Fruit fly (Drosophila melanogaster): ENCODE data around the gene Mes2.

The Mes2 gene

dm6 chr3L:22945264-22945941, at the start of gene Mes2:
Gene Mes2, plus strand, starts transcription at chr3L:22945657.
- no peak for TF ChIP-seq Sin3A (optimal IDR thresholded peaks at IDR 0.05)

- TF ChIP-seq psq (optimal IDR thresholded peaks at IDR 0.05) (no peak), Myc (optimal IDR thresholded peaks at IDR 0.05) (no peak), insv (optimal IDR thresholded peaks at IDR 0.05) (no peak), Sin3A (optimal IDR thresholded peaks at IDR 0.05) (no peak), h (optimal IDR thresholded peaks at IDR 0.05) (no peak), ttk (optimal IDR thresholded peaks at IDR 0.05) (no peak)
Measured at dm6 chr3L:22898444-22898843, 47.0 kb upstream of the Mes2 start, which contains the start of gene CG11131. Gene CG11131, plus strand, starts transcription at chr3L:22898744.

dm6 chr3L:22901612-22902011, 43.8 kb upstream of the Mes2 start, which contains the start of gene BoYb:
Gene BoYb, plus strand, starts transcription at chr3L:22901912.
- TF ChIP-seq h (optimal IDR thresholded peaks at IDR 0.05) (no peak), insv (optimal IDR thresholded peaks at IDR 0.05) (no peak), psq (optimal IDR thresholded peaks at IDR 0.05) (no peak), Sin3A (optimal IDR thresholded peaks at IDR 0.05) (no peak)

dm6 chr3L:22909325-22909904, 36.0 kb upstream of the Mes2 start:
- TF ChIP-seq Myc (optimal IDR thresholded peaks at IDR 0.05) (no peak), h (optimal IDR thresholded peaks at IDR 0.05) (no peak), Sin3A (optimal IDR thresholded peaks at IDR 0.05) (no peak), ttk (optimal IDR thresholded peaks at IDR 0.05) (no peak), psq (optimal IDR thresholded peaks at IDR 0.05) (no peak), insv (optimal IDR thresholded peaks at IDR 0.05) (no peak)

- TF ChIP-seq Myc (optimal IDR thresholded peaks at IDR 0.05) (no peak), ttk (optimal IDR thresholded peaks at IDR 0.05) (no peak), Sin3A (optimal IDR thresholded peaks at IDR 0.05) (no peak), h (optimal IDR thresholded peaks at IDR 0.05) (no peak), psq (optimal IDR thresholded peaks at IDR 0.05) (no peak), insv (optimal IDR thresholded peaks at IDR 0.05) (no peak)
Measured at dm6 chr3L:22909914-22910541, 35.4 kb upstream of the Mes2 start, which contains the start of gene CG12768. Gene CG12768, plus strand, starts transcription at chr3L:22910491.

- TF ChIP-seq Myc (optimal IDR thresholded peaks at IDR 0.05) (no peak), h (optimal IDR thresholded peaks at IDR 0.05) (no peak), ttk (optimal IDR thresholded peaks at IDR 0.05) (no peak), Sin3A (optimal IDR thresholded peaks at IDR 0.05) (no peak), psq (optimal IDR thresholded peaks at IDR 0.05) (no peak), insv (optimal IDR thresholded peaks at IDR 0.05) (no peak)
Measured at dm6 chr3L:22940249-22940648, 5.2 kb upstream of the Mes2 start.

- TF ChIP-seq Sin3A (optimal IDR thresholded peaks at IDR 0.05): no peak
- TF ChIP-seq psq (optimal IDR thresholded peaks at IDR 0.05): no peak
- TF ChIP-seq ttk (optimal IDR thresholded peaks at IDR 0.05): no peak
- no peak for TF ChIP-seq insv (optimal IDR thresholded peaks at IDR 0.05)
- no peak for TF ChIP-seq h (optimal IDR thresholded peaks at IDR 0.05)
Measured at dm6 chr3L:22943484-22943883, 2.0 kb upstream of the Mes2 start.

- TF ChIP-seq h (optimal IDR thresholded peaks at IDR 0.05): no peak
- TF ChIP-seq Myc (optimal IDR thresholded peaks at IDR 0.05): no peak
- no peak for TF ChIP-seq insv (optimal IDR thresholded peaks at IDR 0.05)
- no peak for TF ChIP-seq psq (optimal IDR thresholded peaks at IDR 0.05)
- TF ChIP-seq ttk (optimal IDR thresholded peaks at IDR 0.05): no peak
- no peak for TF ChIP-seq Sin3A (optimal IDR thresholded peaks at IDR 0.05)
Measured at dm6 chr3L:22944493-22944892, 964 bp upstream of the Mes2 start.

dm6 chr3L:22947993-22948954, 2.8 kb downstream of the Mes2 start:
- TF ChIP-seq ttk (optimal IDR thresholded peaks at IDR 0.05): no peak
- no peak for TF ChIP-seq insv (optimal IDR thresholded peaks at IDR 0.05)
- TF ChIP-seq Myc (optimal IDR thresholded peaks at IDR 0.05): no peak
- TF ChIP-seq psq (optimal IDR thresholded peaks at IDR 0.05): no peak
- TF ChIP-seq Sin3A (optimal IDR thresholded peaks at IDR 0.05): no peak
- no peak for TF ChIP-seq h (optimal IDR thresholded peaks at IDR 0.05)

- TF ChIP-seq Sin3A (optimal IDR thresholded peaks at IDR 0.05) (no peak), h (optimal IDR thresholded peaks at IDR 0.05) (no peak), insv (optimal IDR thresholded peaks at IDR 0.05) (no peak), ttk (optimal IDR thresholded peaks at IDR 0.05) (no peak), psq (optimal IDR thresholded peaks at IDR 0.05) (no peak), Myc (optimal IDR thresholded peaks at IDR 0.05) (no peak)
Measured at dm6 chr3L:22952703-22953102, 7.2 kb downstream of the Mes2 start.

dm6 chr3L:22955202-22955601, 9.7 kb downstream of the Mes2 start, which contains the start of gene CG32461:
Gene CG32461, minus strand, starts transcription at chr3L:22955302.
- TF ChIP-seq Sin3A (optimal IDR thresholded peaks at IDR 0.05) (no peak), insv (optimal IDR thresholded peaks at IDR 0.05) (no peak), Myc (optimal IDR thresholded peaks at IDR 0.05) (no peak), psq (optimal IDR thresholded peaks at IDR 0.05) (no peak), ttk (optimal IDR thresholded peaks at IDR 0.05) (no peak), h (optimal IDR thresholded peaks at IDR 0.05) (no peak)

Data from Kc167 (cell line).